Fruit fly (Drosophila melanogaster): ENCODE data around the gene RpL28.

The RpL28 gene

DNA sequence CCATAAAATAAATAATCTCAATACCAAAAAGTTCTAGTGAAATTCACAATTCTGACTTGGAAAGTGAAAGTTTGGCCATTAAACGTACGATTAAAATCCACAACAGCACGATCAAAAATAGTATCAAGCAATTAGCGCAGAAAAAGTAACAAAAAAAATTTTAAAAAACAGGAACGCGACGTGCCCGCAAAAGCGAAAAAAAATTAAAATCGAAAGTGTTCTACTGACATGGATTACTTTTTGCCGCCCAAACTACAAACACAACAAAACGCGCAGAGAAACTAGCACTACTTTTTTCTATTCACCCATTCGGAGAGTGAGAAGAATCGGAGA, 26.9 kb upstream of the RpL28 start:
- TF ChIP-seq Hr83 (GFP tag; optimal IDR thresholded peaks at IDR 0.05; ENCODE audit: poor library complexity, severe bottlenecking) (peak; percentile 82), Rel (GFP tag; optimal IDR thresholded peaks at IDR 0.05) (no peak), Rel (tag; optimal IDR thresholded peaks at IDR 0.05) (no peak), sv (GFP tag; optimal IDR thresholded peaks at IDR 0.05) (no peak)

DNA sequence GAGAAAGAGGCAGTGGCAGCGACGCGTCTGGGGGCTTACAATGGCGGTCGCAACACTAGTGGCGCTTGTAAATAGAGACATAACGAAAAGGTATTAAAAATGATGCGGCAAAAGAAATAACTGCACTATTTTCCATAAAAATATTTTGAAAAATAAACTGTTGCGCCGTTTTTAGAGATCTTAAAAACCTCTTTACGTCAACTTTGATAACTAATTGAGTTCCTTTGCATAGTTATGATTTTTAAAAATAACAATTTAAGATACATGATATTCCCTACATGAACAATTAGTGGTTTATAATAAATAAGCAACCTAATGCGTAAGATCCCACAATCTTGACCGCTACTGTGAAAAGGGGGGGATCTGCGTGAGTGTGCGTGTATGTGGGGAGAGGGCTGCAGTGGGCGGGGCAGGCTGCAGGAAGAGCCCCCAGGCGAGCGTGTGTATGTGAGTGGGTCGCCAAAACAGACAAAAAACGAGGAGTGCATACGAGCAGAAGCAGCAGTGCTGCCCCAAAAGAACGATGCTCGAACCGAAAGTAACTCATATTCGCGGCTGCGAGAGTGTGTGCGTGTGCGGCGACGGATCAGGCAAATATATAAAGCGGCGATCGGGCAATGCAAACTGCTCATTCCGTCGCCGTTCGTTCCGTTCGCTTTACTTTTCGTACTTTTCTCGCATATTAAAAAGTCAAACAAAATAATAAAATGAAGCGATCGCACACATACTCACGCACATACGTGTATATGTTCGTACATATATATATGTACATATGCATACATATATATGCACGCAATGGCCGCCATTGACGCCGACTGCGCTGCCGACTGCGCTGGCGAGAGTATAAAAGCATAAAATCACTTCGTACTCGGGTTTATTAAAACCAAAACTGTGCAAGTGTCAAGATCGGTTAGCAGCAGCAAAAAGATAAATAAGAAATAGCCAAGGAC, 26.2 kb upstream of the RpL28 start:
- peak; percentile 99 for TF ChIP-seq Sp1 (GFP tag; optimal IDR thresholded peaks at IDR 0.05)
- peak; percentile 93 for TF ChIP-seq brk (GFP tag; optimal IDR thresholded peaks at IDR 0.05)
- peak; percentile 99 for TF ChIP-seq rgr (GFP tag; optimal IDR thresholded peaks at IDR 0.05)
- peak; percentile 53 for TF ChIP-seq Dif (GFP tag; optimal IDR thresholded peaks at IDR 0.05; ENCODE audit: partially characterized antibody)
- peak; percentile 98 for TF ChIP-seq CG9705 (GFP tag; optimal IDR thresholded peaks at IDR 0.05)
- peak; percentile 86 for TF ChIP-seq Mio (GFP tag; optimal IDR thresholded peaks at IDR 0.05)
- peak; percentile 89 for TF ChIP-seq GATAd (GFP tag; optimal IDR thresholded peaks at IDR 0.05)
- peak; percentile 91 for TF ChIP-seq CrebA (GFP tag; optimal IDR thresholded peaks at IDR 0.05; ENCODE audit: borderline replicate concordance)
- TF ChIP-seq dl (GFP tag; optimal IDR thresholded peaks at IDR 0.05; ENCODE audit: insufficient read depth in 1 of 2, partially characterized antibody in 2 of 2) = peak in 1 of 2 experiments; percentile 59
- TF ChIP-seq tai (GFP tag; optimal IDR thresholded peaks at IDR 0.05) = peak; percentile 95
- TF ChIP-seq psq (GFP tag; optimal IDR thresholded peaks at IDR 0.05) = peak; percentile 98
- TF ChIP-seq usp (GFP tag; optimal IDR thresholded peaks at IDR 0.05) = no peak
- peak; percentile 92 for TF ChIP-seq dsf (GFP tag; optimal IDR thresholded peaks at IDR 0.05; ENCODE audit: borderline replicate concordance)
- no peak for TF ChIP-seq lola (GFP tag; optimal IDR thresholded peaks at IDR 0.05)
- TF ChIP-seq Myc (optimal IDR thresholded peaks at IDR 0.05) = no peak
- peak; percentile 99 for TF ChIP-seq dmrt93B (GFP tag; optimal IDR thresholded peaks at IDR 0.05)
- TF ChIP-seq ey (GFP tag; optimal IDR thresholded peaks at IDR 0.05) = peak; percentile 99
- TF ChIP-seq Dfd (GFP tag; optimal IDR thresholded peaks at IDR 0.05) = peak; percentile 97
- peak; percentile 99 for TF ChIP-seq woc (GFP tag; optimal IDR thresholded peaks at IDR 0.05)
- TF ChIP-seq CG32264 (GFP tag; optimal IDR thresholded peaks at IDR 0.05) = peak; percentile 96
- TF ChIP-seq foxo (GFP tag; optimal IDR thresholded peaks at IDR 0.05) = peak; percentile 93 to 99
- TF ChIP-seq Hnf4 (GFP tag; optimal IDR thresholded peaks at IDR 0.05) = peak; percentile 92
- TF ChIP-seq pan (optimal IDR thresholded peaks at IDR 0.05) = no peak
- TF ChIP-seq br (GFP tag; optimal IDR thresholded peaks at IDR 0.05) = peak; percentile 98
- TF ChIP-seq Vsx2 (GFP tag; optimal IDR thresholded peaks at IDR 0.05; ENCODE audit: partially characterized antibody) = peak; percentile 39
- peak; percentile 95 for TF ChIP-seq Jra (GFP tag; optimal IDR thresholded peaks at IDR 0.05)
- TF ChIP-seq Abd-B (GFP tag; optimal IDR thresholded peaks at IDR 0.05) = no peak
- peak; percentile 99 for TF ChIP-seq h (GFP tag; optimal IDR thresholded peaks at IDR 0.05)
- TF ChIP-seq N (GFP tag; optimal IDR thresholded peaks at IDR 0.05) = peak; percentile 25
- TF ChIP-seq fru (GFP tag; optimal IDR thresholded peaks at IDR 0.05) = peak; percentile 98
- TF ChIP-seq Rel (GFP tag; optimal IDR thresholded peaks at IDR 0.05) = peak; percentile 95
- TF ChIP-seq Rel (tag; optimal IDR thresholded peaks at IDR 0.05) = peak; percentile 87
- peak; percentile 99 for TF ChIP-seq OdsH (GFP tag; optimal IDR thresholded peaks at IDR 0.05)
- TF ChIP-seq jim (GFP tag; optimal IDR thresholded peaks at IDR 0.05) = peak; percentile 99
- TF ChIP-seq sv (GFP tag; optimal IDR thresholded peaks at IDR 0.05) = peak; percentile 18
- peak; percentile 95 for TF ChIP-seq sage (GFP tag; optimal IDR thresholded peaks at IDR 0.05)
- TF ChIP-seq Hr83 (GFP tag; optimal IDR thresholded peaks at IDR 0.05; ENCODE audit: poor library complexity, severe bottlenecking) = peak; percentile 96
- TF ChIP-seq Hr78 (GFP tag; optimal IDR thresholded peaks at IDR 0.05) = no peak
- peak; percentile 98 for TF ChIP-seq HLH106 (tag; optimal IDR thresholded peaks at IDR 0.05)
